Worm (Caenorhabditis elegans) whole organism, L1 larva: ENCODE results near the gene inpp-1.
A peak's percentile ranks its signal among the peaks of the same experiment; 100 is the strongest.

ENCODE experiments used
- C04F5.9 ChIP-seq: sonication (generic microtip); optimal IDR thresholded peaks from 2 replicates; lab custom pipeline; 2016; ENCODE audit warnings: missing genetic modification characterization, missing compliant biosample characterization
- aly-2 ChIP-seq: fragments of 150-350 bp; optimal IDR thresholded peaks from 2 replicates; lab custom pipeline; 2014; ENCODE audit warnings: missing biosample characterization, missing genetic modification characterization
- ama-1 ChIP-seq: fragments of 150-350 bp; optimal IDR thresholded peaks from 2 replicates; lab custom pipeline; 2014
- ceh-63 ChIP-seq: fragments of 200-800 bp; sonication (Bioruptor generic); optimal IDR thresholded peaks from 2 replicates; lab custom pipeline; 2018; ENCODE audit warnings: mild to moderate bottlenecking, missing genetic modification characterization, missing compliant biosample characterization
- ceh-88 ChIP-seq: fragments of 200-800 bp; sonication (Bioruptor generic); IDR thresholded peaks from 2 replicates; pipeline ENCODE4 v1.3.6; 2022; ENCODE audit warnings: missing genetic modification characterization, missing compliant biosample characterization
- ceh-90 ChIP-seq: sonication (generic microtip); optimal IDR thresholded peaks from 2 replicates; lab custom pipeline; 2016; ENCODE audit warnings: missing genetic modification characterization, missing compliant biosample characterization
- dsc-1 ChIP-seq: sonication (generic microtip); optimal IDR thresholded peaks from 2 replicates; lab custom pipeline; 2016; ENCODE audit warnings: mild to moderate bottlenecking, missing genetic modification characterization, missing compliant biosample characterization
- efl-1 ChIP-seq, 4 experiments: fragments of 150-350 bp; optimal IDR thresholded peaks in 3 of 4; peaks in 1 of 4; 1 replicate in 1 of 4; 2 replicates in 3 of 4; lab custom pipeline; 2014; ENCODE audit warnings: missing biosample characterization in 2 of 4, missing genetic modification characterization in 2 of 4, missing genetic modification reagents in 2 of 4
- egl-13 ChIP-seq: sonication (generic microtip); optimal IDR thresholded peaks from 2 replicates; lab custom pipeline; 2016; ENCODE audit warnings: missing genotype, missing genetic modification reagents, missing genetic modification characterization, missing compliant biosample characterization
- elt-2 ChIP-seq: sonication (generic microtip); optimal IDR thresholded peaks from 2 replicates; lab custom pipeline; 2016; ENCODE audit warnings: missing genetic modification characterization, mild to moderate bottlenecking, inconsistent platforms, missing compliant biosample characterization, missing genetic modification reagents
- hpl-2 ChIP-seq: fragments of 150-350 bp; optimal IDR thresholded peaks from 2 replicates; lab custom pipeline; 2014; ENCODE audit warnings: missing biosample characterization, missing genetic modification reagents, missing genetic modification characterization
- jun-1 ChIP-seq: fragments of 150-350 bp; optimal IDR thresholded peaks from 2 replicates; lab custom pipeline; 2014; ENCODE audit warnings: missing biosample characterization, missing genetic modification reagents, missing genetic modification characterization
- lin-14 ChIP-seq: fragments of 200-800 bp; sonication (Bioruptor generic); optimal IDR thresholded peaks from 2 replicates; lab custom pipeline; 2018; ENCODE audit warnings: mild to moderate bottlenecking, missing genetic modification characterization, moderate library complexity, missing compliant biosample characterization
- lin-35 ChIP-seq, 2 experiments: fragments of 150-350 bp; optimal IDR thresholded peaks; 2 replicates each; lab custom pipeline; 2014; ENCODE audit warnings: missing biosample characterization in 2 of 2, missing genetic modification characterization in 2 of 2, missing genetic modification reagents in 2 of 2
- lsy-2 ChIP-seq, 2 experiments: fragments of 150-350 bp; optimal IDR thresholded peaks; 2 replicates each; lab custom pipeline; 2014; ENCODE audit warnings: missing biosample characterization in 2 of 2, missing genetic modification characterization in 2 of 2
- mdl-1 ChIP-seq, 2 experiments: fragments of 150-350 bp; optimal IDR thresholded peaks; 2 replicates each; lab custom pipeline; 2014 to 2017; ENCODE audit warnings: missing biosample characterization in 2 of 2, missing genetic modification characterization in 2 of 2, inconsistent platforms in 1 of 2
- mef-2 ChIP-seq: fragments of 150-350 bp; optimal IDR thresholded peaks from 2 replicates; lab custom pipeline; 2014; ENCODE audit warnings: missing biosample characterization, missing genetic modification characterization
- nhr-11 ChIP-seq: fragments of 150-350 bp; optimal IDR thresholded peaks from 2 replicates; lab custom pipeline; 2014; ENCODE audit warnings: missing biosample characterization, missing genetic modification characterization
- nhr-19 ChIP-seq: fragments of 200-800 bp; sonication (Bioruptor generic); conservative IDR thresholded peaks from 2 replicates; pipeline ENCODE4 v1.3.6; 2022; ENCODE audit warnings: missing genetic modification characterization, missing compliant biosample characterization
- nhr-47 ChIP-seq: sonication (generic microtip); optimal IDR thresholded peaks from 2 replicates; lab custom pipeline; 2016; ENCODE audit warnings: mild to moderate bottlenecking, missing genetic modification characterization, moderate library complexity, missing compliant biosample characterization
- nhr-90 ChIP-seq: sonication (generic microtip); optimal IDR thresholded peaks from 2 replicates; lab custom pipeline; 2016; ENCODE audit warnings: mild to moderate bottlenecking, missing genetic modification characterization, missing compliant biosample characterization; ENCODE audit not compliant: poor library complexity
- pag-3 ChIP-seq: sonication (generic microtip); optimal IDR thresholded peaks from 2 replicates; lab custom pipeline; 2017; ENCODE audit warnings: missing genetic modification characterization, mild to moderate bottlenecking, missing compliant biosample characterization, antibody characterized with exemption, borderline replicate concordance; ENCODE audit not compliant: insufficient read depth
- pqm-1 ChIP-seq: sonication (generic microtip); optimal IDR thresholded peaks from 3 replicates; lab custom pipeline; 2017; ENCODE audit warnings: missing biosample characterization, missing genetic modification characterization
- skn-1 ChIP-seq: fragments of 150-350 bp; optimal IDR thresholded peaks from 2 replicates; lab custom pipeline; 2014; ENCODE audit warnings: missing biosample characterization, missing genetic modification characterization
- snu-23 ChIP-seq: sonication (generic microtip); optimal IDR thresholded peaks from 2 replicates; lab custom pipeline; 2016; ENCODE audit warnings: missing genetic modification characterization, missing compliant biosample characterization
- sptf-1 ChIP-seq: fragments of 150-350 bp; optimal IDR thresholded peaks from 2 replicates; lab custom pipeline; 2014; ENCODE audit warnings: missing biosample characterization, missing genetic modification characterization
- sup-37 ChIP-seq: fragments of 200-800 bp; sonication (Bioruptor generic); optimal IDR thresholded peaks from 2 replicates; lab custom pipeline; 2018; ENCODE audit warnings: mild to moderate bottlenecking, missing genetic modification characterization, missing compliant biosample characterization
- unc-130 ChIP-seq: fragments of 150-350 bp; optimal IDR thresholded peaks from 2 replicates; lab custom pipeline; 2017; ENCODE audit warnings: missing biosample characterization, missing genetic modification characterization, inconsistent platforms
- unc-62 ChIP-seq: fragments of 150-350 bp; optimal IDR thresholded peaks from 2 replicates; lab custom pipeline; 2014; ENCODE audit warnings: missing biosample characterization, missing genetic modification reagents, missing genetic modification characterization
- zag-1 ChIP-seq: fragments of 150-350 bp; optimal IDR thresholded peaks from 2 replicates; lab custom pipeline; 2014; ENCODE audit warnings: missing biosample characterization, missing genetic modification characterization
- zip-4 ChIP-seq: fragments of 200-800 bp; sonication (Bioruptor generic); optimal IDR thresholded peaks from 2 replicates; lab custom pipeline; 2018; ENCODE audit warnings: mild to moderate bottlenecking, missing genetic modification characterization, moderate library complexity, missing compliant biosample characterization

Gene inpp-1

ce11 chrIV:10766071-10766470 lies 7.6 kb downstream of the inpp-1 start:
- TF ChIP-seq efl-1 (optimal IDR thresholded peaks at IDR 0.05; lab: Kevin White, UChicago) (no peak), efl-1 (GFP tag; optimal IDR thresholded peaks at IDR 0.05 in 1 of 2; lab: Kevin White, UChicago) (peak in 1 of 2 experiments; percentile 4), sptf-1 (tag; lab: Kevin White, UChicago) (no peak)

- TF ChIP-seq lin-35 (GFP tag; optimal IDR thresholded peaks at IDR 0.05; lab: Kevin White, UChicago): no peak
- TF ChIP-seq unc-62 (GFP tag; lab: Kevin White, UChicago): no peak
- no peak for TF ChIP-seq lsy-2 (tag; optimal IDR thresholded peaks at IDR 0.05; lab: Kevin White, UChicago)
Measured at ce11 chrIV:10765053-10765452, 8.7 kb downstream of the inpp-1 start, which contains the start of gene T25B9.12. T25B9.12 (plus strand) TSS chrIV:10765353.

ce11 chrIV:10764206-10764605 lies 9.5 kb downstream of the inpp-1 start, which contains the start of gene T25B9.11:
T25B9.11 (plus strand) TSS chrIV:10764506.
- TF ChIP-seq aly-2 (tag; lab: Kevin White, UChicago) (no peak), hpl-2 (GFP tag; lab: Kevin White, UChicago) (no peak), pag-3 (tag; lab: Kevin White, UChicago) (no peak)

ce11 chrIV:10761344-10761743 lies 12.4 kb downstream of the inpp-1 start, which contains the start of gene ugt-54:
ugt-54 (plus strand) TSS chrIV:10761698.
- TF ChIP-seq dsc-1 (tag; lab: Kevin White, UChicago) (no peak), lin-35 (GFP tag; optimal IDR thresholded peaks at IDR 0.05; lab: Kevin White, UChicago) (peak in 1 of 2 experiments; percentile 0), nhr-90 (peak; percentile 15), elt-2 (tag; lab: Kevin White, UChicago) (peak; percentile 46), zag-1 (tag; lab: Kevin White, UChicago) (no peak)
- TF ChIP-seq, all 84 proteins: peak for 3

- TF ChIP-seq ama-1 (no peak), snu-23 (GFP tag; lab: Kevin White, UChicago) (no peak), nhr-19 (GFP tag; lab: Robert Waterston, UW) (no peak), zip-4 (no peak), mef-2 (tag; lab: Kevin White, UChicago) (no peak), ceh-63 (GFP tag; lab: Kevin White, UChicago) (no peak)
Measured at ce11 chrIV:10757616-10758193, 16.0 kb downstream of the inpp-1 start, which contains the start of the genes T25B9.4 and T25B9.6. T25B9.4 (minus strand) TSS chrIV:10757716. T25B9.6 (plus strand) TSS chrIV:10758143.

ce11 chrIV:10754685-10755084 lies 19.0 kb downstream of the inpp-1 start, which contains the start of gene T25B9.5:
T25B9.5 (minus strand) TSS chrIV:10754785.
- TF ChIP-seq sptf-1 (tag; lab: Kevin White, UChicago) (no peak), jun-1 (tag; lab: Kevin White, UChicago) (no peak), skn-1 (no peak), nhr-11 (tag; lab: Kevin White, UChicago) (no peak), egl-13 (no peak), ceh-90 (no peak), lin-35 (GFP tag; optimal IDR thresholded peaks at IDR 0.05; lab: Kevin White, UChicago) (no peak), zip-4 (no peak), elt-2 (tag; lab: Kevin White, UChicago) (no peak), nhr-47 (no peak), sup-37 (no peak), dsc-1 (tag; lab: Kevin White, UChicago) (no peak), mdl-1 (tag; optimal IDR thresholded peaks at IDR 0.05; lab: Kevin White, UChicago) (no peak), unc-130 (tag; lab: Kevin White, UChicago) (no peak), ceh-88 (GFP tag; lab: Robert Waterston, UW) (no peak), lin-14 (GFP tag; lab: Kevin White, UChicago) (no peak), C04F5.9 (no peak), pqm-1 (tag; lab: Kevin White, UChicago) (no peak)
